Fruit fly (Drosophila melanogaster) whole organism, adult: ENCODE data around the gene CG46306.

Experiments used
- CG11617 ChIP-seq: fragments of 200-800 bp; sonication (Bioruptor generic); optimal IDR thresholded peaks from 2 replicates; lab custom pipeline; 2017; ENCODE audit warnings: mild to moderate bottlenecking, missing biosample characterization, missing genetic modification reagents, missing genetic modification characterization
- CG14711 ChIP-seq: fragments of 200-800 bp; sonication (Bioruptor generic); optimal IDR thresholded peaks from 2 replicates; lab custom pipeline; 2018; ENCODE audit warnings: missing biosample characterization, mild to moderate bottlenecking, missing genetic modification characterization, moderate library complexity
- CG5204 ChIP-seq: fragments of 200-800 bp; sonication (Bioruptor generic); optimal IDR thresholded peaks from 2 replicates; lab custom pipeline; 2016; ENCODE audit warnings: missing biosample characterization, missing genetic modification characterization
- CG7045 ChIP-seq: fragments of 200-800 bp; sonication (Bioruptor generic); optimal IDR thresholded peaks from 2 replicates; lab custom pipeline; 2017; ENCODE audit warnings: missing biosample characterization, mild to moderate bottlenecking, missing genetic modification characterization
- Hr96 ChIP-seq: fragments of 200-800 bp; sonication (Bioruptor generic); optimal IDR thresholded peaks from 2 replicates; lab custom pipeline; 2016; ENCODE audit warnings: missing biosample characterization, missing genetic modification characterization
- kay ChIP-seq: fragments of 200-800 bp; sonication (Bioruptor generic); peaks from one replicate; lab custom pipeline; 2016; ENCODE audit warnings: missing biosample characterization, missing genetic modification characterization, borderline replicate concordance
- pad ChIP-seq: fragments of 200-800 bp; sonication (Bioruptor generic); optimal IDR thresholded peaks from 3 replicates; lab custom pipeline; 2017; ENCODE audit warnings: missing biosample characterization, missing genetic modification characterization, mild to moderate bottlenecking, moderate library complexity, missing genetic modification reagents

- TF ChIP-seq CG14711 (tag; lab: Kevin White, UChicago) (no peak), CG11617 (GFP tag; lab: Kevin White, UChicago) (no peak), kay (no peak), CG5204 (GFP tag; lab: Kevin White, UChicago) (no peak), Hr96 (GFP tag; lab: Kevin White, UChicago) (no peak), CG7045 (GFP tag; lab: Kevin White, UChicago) (no peak), pad (no peak)
Measured at dm6 chrX:16780244-16780643, 55.1 kb downstream of the CG46306 start.
